2 fruit fly cellular contexts compared by ENCODE assay signal in the genomic region with DNA sequence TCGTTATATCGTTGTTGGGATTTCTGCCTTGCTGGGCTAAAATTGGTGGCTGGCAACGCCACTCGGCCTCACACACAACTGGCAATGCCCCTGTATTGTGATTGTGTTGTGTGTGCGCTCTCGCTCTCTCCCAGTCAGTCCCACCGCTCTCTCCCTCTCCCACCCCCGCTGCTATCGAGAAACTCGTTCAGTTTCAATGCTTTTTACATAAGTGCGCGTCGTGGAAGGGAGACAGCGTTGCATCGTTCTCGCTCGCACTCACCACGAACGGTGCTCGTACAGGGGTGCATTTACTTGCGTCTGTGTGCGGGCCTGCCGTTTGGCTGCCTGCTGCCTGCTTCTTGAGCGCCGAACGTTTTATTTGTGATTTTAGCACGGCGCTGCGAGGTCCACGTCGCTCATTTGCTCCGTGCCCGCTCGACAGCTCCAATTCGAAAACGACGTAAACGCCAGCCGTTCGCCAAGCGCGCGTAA.
TF ChIP-seq lines count a peak whose summit lies in the region.

No protein-coding gene starts in this region.

TF ChIP-seq in whole organism, embryonic, 481 proteins besides CTCF, POLR2A, EP300 and RAD21 (continued from another document and continues in another):
- TF ChIP-seq CG4282 (GFP tag; optimal IDR thresholded peaks at IDR 0.05; lab: Kevin White, UChicago) (peak; percentile 25), CG6272 (GFP tag; IDR thresholded peaks at IDR 0.05; lab: Robert Waterston, UW) (no peak), salm (tag; optimal IDR thresholded peaks at IDR 0.05; lab: Kevin White, UChicago) (peak; percentile 5), Kr (GFP tag; optimal IDR thresholded peaks at IDR 0.05; lab: Kevin White, UChicago) (peak; percentile 67), CG4328 (GFP tag; optimal IDR thresholded peaks at IDR 0.05; lab: Kevin White, UChicago) (peak; percentile 39), CG3281 (GFP tag; optimal IDR thresholded peaks at IDR 0.05; lab: Kevin White, UChicago) (peak; percentile 36), ERR (GFP tag; optimal IDR thresholded peaks at IDR 0.05; lab: Kevin White, UChicago) (peak; percentile 80), Dp (GFP tag; optimal IDR thresholded peaks at IDR 0.05; lab: Kevin White, UChicago) (peak; percentile 49), chn (GFP tag; optimal IDR thresholded peaks at IDR 0.05; lab: Kevin White, UChicago) (peak; percentile 68), lilli (GFP tag; optimal IDR thresholded peaks at IDR 0.05; lab: Kevin White, UChicago) (peak; percentile 39), CG8478 (optimal IDR thresholded peaks at IDR 0.05; lab: Kevin White, UChicago) (peak; percentile 99), ftz-f1 (GFP tag; optimal IDR thresholded peaks at IDR 0.05; lab: Kevin White, UChicago) (peak; percentile 98), CG6765 (GFP tag; optimal IDR thresholded peaks at IDR 0.05; lab: Kevin White, UChicago) (peak; percentile 35), CG14965 (GFP tag; optimal IDR thresholded peaks at IDR 0.05; lab: Kevin White, UChicago; ENCODE audit: borderline replicate concordance) (no peak), Ets65A (GFP tag; lab: Kevin White, UChicago) (peak; percentile 91), Dad (GFP tag; optimal IDR thresholded peaks at IDR 0.05; lab: Kevin White, UChicago) (peak; percentile 33), mam (GFP tag; optimal IDR thresholded peaks at IDR 0.05; lab: Kevin White, UChicago) (no peak), ac (GFP tag; optimal IDR thresholded peaks at IDR 0.05; lab: Kevin White, UChicago) (peak; percentile 54), Hr3 (GFP tag; optimal IDR thresholded peaks at IDR 0.05; lab: Kevin White, UChicago) (no peak), CG7357 (GFP tag; IDR thresholded peaks at IDR 0.05; lab: Robert Waterston, UW) (no peak), NC2α (GFP tag; optimal IDR thresholded peaks at IDR 0.05; lab: Kevin White, UChicago) (no peak), bigmax (GFP tag; optimal IDR thresholded peaks at IDR 0.05; lab: Kevin White, UChicago) (peak; percentile 21), dmrt99B (tag; optimal IDR thresholded peaks at IDR 0.05; lab: Kevin White, UChicago) (peak; percentile 20), hkb (optimal IDR thresholded peaks at IDR 0.05; lab: Kevin White, UChicago) (no peak), hkb (GFP tag; IDR thresholded peaks at IDR 0.05; lab: Robert Waterston, UW) (no peak), CG11093 (GFP tag; IDR thresholded peaks at IDR 0.05; lab: Robert Waterston, UW) (no peak), PHDP (tag; optimal IDR thresholded peaks at IDR 0.05; lab: Kevin White, UChicago) (peak; percentile 34), CG17361 (GFP tag; IDR thresholded peaks at IDR 0.05; lab: Robert Waterston, UW) (no peak), h (optimal IDR thresholded peaks at IDR 0.05; lab: Kevin White, UChicago) (no peak), bcd (GFP tag; optimal IDR thresholded peaks at IDR 0.05; lab: Kevin White, UChicago) (peak; percentile 30), wek (GFP tag; optimal IDR thresholded peaks at IDR 0.05; lab: Kevin White, UChicago) (peak; percentile 10), CG14441 (GFP tag; IDR thresholded peaks at IDR 0.05; lab: Robert Waterston, UW) (no peak), CG2202 (tag; optimal IDR thresholded peaks at IDR 0.05; lab: Kevin White, UChicago) (no peak), Nf-YC (tag; optimal IDR thresholded peaks at IDR 0.05; lab: Kevin White, UChicago) (peak; percentile 78), caup (GFP tag; optimal IDR thresholded peaks at IDR 0.05; lab: Kevin White, UChicago; ENCODE audit: severe bottlenecking) (peak; percentile 4), NC2β (GFP tag; optimal IDR thresholded peaks at IDR 0.05; lab: Kevin White, UChicago) (peak; percentile 5), lab (GFP tag; optimal IDR thresholded peaks at IDR 0.05; lab: Kevin White, UChicago) (peak; percentile 85), CG16863 (GFP tag; optimal IDR thresholded peaks at IDR 0.05; lab: Kevin White, UChicago) (peak; percentile 18), dpn (GFP tag; optimal IDR thresholded peaks at IDR 0.05; lab: Kevin White, UChicago) (peak in 1 of 2 experiments; percentile 19), CG7987 (GFP tag; optimal IDR thresholded peaks at IDR 0.05; lab: Kevin White, UChicago) (peak; percentile 84), chinmo (GFP tag; IDR thresholded peaks at IDR 0.05; lab: Robert Waterston, UW; ENCODE audit: partially characterized antibody) (no peak), pzg (GFP tag; optimal IDR thresholded peaks at IDR 0.05; lab: Kevin White, UChicago) (peak; percentile 40), stc (GFP tag; IDR thresholded peaks at IDR 0.05; lab: Robert Waterston, UW) (no peak), CG8281 (tag; optimal IDR thresholded peaks at IDR 0.05; lab: Kevin White, UChicago) (peak; percentile 20), CG10979 (tag; optimal IDR thresholded peaks at IDR 0.05; lab: Kevin White, UChicago) (peak; percentile 41), sob (GFP tag; IDR thresholded peaks at IDR 0.05; lab: Robert Waterston, UW) (no peak), CG14860 (GFP tag; IDR thresholded peaks at IDR 0.05; lab: Robert Waterston, UW; ENCODE audit: partially characterized antibody) (no peak), B-H2 (GFP tag; optimal IDR thresholded peaks at IDR 0.05; lab: Kevin White, UChicago) (peak; percentile 36), Adf1 (GFP tag; IDR thresholded peaks at IDR 0.05; lab: Robert Waterston, UW) (no peak), grau (tag; optimal IDR thresholded peaks at IDR 0.05; lab: Kevin White, UChicago) (peak; percentile 34), psq (GFP tag; optimal IDR thresholded peaks at IDR 0.05; lab: Kevin White, UChicago) (peak; percentile 78), NK7.1 (GFP tag; optimal IDR thresholded peaks at IDR 0.05; lab: Kevin White, UChicago) (peak; percentile 36), schlank (tag; optimal IDR thresholded peaks at IDR 0.05; lab: Kevin White, UChicago) (peak; percentile 31), CG7839 (tag; optimal IDR thresholded peaks at IDR 0.05; lab: Kevin White, UChicago) (peak; percentile 44), CG7271 (tag; optimal IDR thresholded peaks at IDR 0.05; lab: Kevin White, UChicago) (no peak), phol (tag; optimal IDR thresholded peaks at IDR 0.05; lab: Kevin White, UChicago) (no peak), CG16779 (GFP tag; IDR thresholded peaks at IDR 0.05; lab: Robert Waterston, UW) (no peak), Sin3A (optimal IDR thresholded peaks at IDR 0.05; lab: Kevin White, UChicago) (no peak), Deaf1 (tag; optimal IDR thresholded peaks at IDR 0.05; lab: Kevin White, UChicago) (peak; percentile 98), cg (GFP tag; optimal IDR thresholded peaks at IDR 0.05; lab: Kevin White, UChicago) (peak; percentile 100), kay (GFP tag; optimal IDR thresholded peaks at IDR 0.05; lab: Kevin White, UChicago) (peak; percentile 68), knrl (GFP tag; IDR thresholded peaks at IDR 0.05; lab: Robert Waterston, UW; ENCODE audit: partially characterized antibody) (no peak), CG11560 (tag; IDR thresholded peaks at IDR 0.05; lab: Robert Waterston, UW) (no peak), CG13123 (GFP tag; optimal IDR thresholded peaks at IDR 0.05; lab: Kevin White, UChicago) (no peak)

TF ChIP-seq in whole organism, prepupa, 60 proteins besides CTCF, POLR2A, EP300 and RAD21 (continued from another document):
- TF ChIP-seq Met (GFP tag; optimal IDR thresholded peaks at IDR 0.05; lab: Kevin White, UChicago) (peak; percentile 47), CG9139 (GFP tag; optimal IDR thresholded peaks at IDR 0.05; lab: Kevin White, UChicago) (peak; percentile 73), CG15336 (GFP tag; IDR thresholded peaks at IDR 0.05; lab: Robert Waterston, UW) (no peak), vri (GFP tag; optimal IDR thresholded peaks at IDR 0.05; lab: Kevin White, UChicago) (peak; percentile 100), eg (GFP tag; IDR thresholded peaks at IDR 0.05; lab: Robert Waterston, UW) (no peak), CG11902 (GFP tag; optimal IDR thresholded peaks at IDR 0.05; lab: Kevin White, UChicago) (no peak), Sox14 (GFP tag; optimal IDR thresholded peaks at IDR 0.05; lab: Kevin White, UChicago) (peak; percentile 85), Ets96B (tag; optimal IDR thresholded peaks at IDR 0.05; lab: Kevin White, UChicago) (peak; percentile 9), CG8119 (GFP tag; IDR thresholded peaks at IDR 0.05; lab: Robert Waterston, UW) (no peak), dac (GFP tag; optimal IDR thresholded peaks at IDR 0.05; lab: Kevin White, UChicago) (no peak)
